Fruit fly (Drosophila melanogaster) whole organism, embryonic: ENCODE data around the gene cav.
A peak's percentile ranks its signal among the peaks of the same experiment; 100 is the strongest.

Experiments used
- CG10565 ChIP-seq: fragments of 200-800 bp; sonication (Bioruptor generic); optimal IDR thresholded peaks from 3 replicates; lab custom pipeline; 2016; ENCODE audit warnings: missing biosample characterization, mild to moderate bottlenecking, missing genetic modification characterization
- CG10959 ChIP-seq: fragments of 200-800 bp; sonication (Bioruptor generic); IDR thresholded peaks from 2 replicates; pipeline ENCODE4 v1.3.6; 2022; ENCODE audit warnings: missing biosample characterization, missing genetic modification characterization
- CG11247 ChIP-seq: fragments of 200-800 bp; sonication (Bioruptor generic); IDR thresholded peaks from 2 replicates; pipeline ENCODE4 v1.3.6; 2022; ENCODE audit warnings: missing biosample characterization, missing genetic modification characterization
- CG11456 ChIP-seq: fragments of 200-800 bp; sonication (Bioruptor generic); IDR thresholded peaks from 3 replicates; pipeline ENCODE4 v1.3.6; 2022; ENCODE audit warnings: missing biosample characterization, missing genetic modification characterization
- CG11696 ChIP-seq: fragments of 200-800 bp; sonication (Bioruptor generic); IDR thresholded peaks from 2 replicates; pipeline ENCODE4 v1.3.6; 2022; ENCODE audit warnings: missing biosample characterization, missing genetic modification characterization
- CG14441 ChIP-seq: fragments of 200-800 bp; sonication (Bioruptor generic); IDR thresholded peaks from 2 replicates; pipeline ENCODE4 v1.3.6; 2022; ENCODE audit warnings: missing biosample characterization, missing genetic modification characterization
- CG1602 ChIP-seq: fragments of 200-800 bp; sonication (Bioruptor generic); optimal IDR thresholded peaks from 3 replicates; lab custom pipeline; 2016; ENCODE audit warnings: missing biosample characterization, missing genetic modification characterization
- CG1603 ChIP-seq: fragments of 200-800 bp; sonication (Bioruptor generic); optimal IDR thresholded peaks from 2 replicates; lab custom pipeline; 2019; ENCODE audit warnings: missing biosample characterization, mild to moderate bottlenecking, missing genetic modification characterization, moderate library complexity
- CG1792 ChIP-seq: fragments of 200-800 bp; sonication (Bioruptor generic); optimal IDR thresholded peaks from 2 replicates; lab custom pipeline; 2016; ENCODE audit warnings: missing biosample characterization, missing genetic modification characterization
- CG2116 ChIP-seq: fragments of 200-800 bp; sonication (Bioruptor generic); optimal IDR thresholded peaks from 3 replicates; lab custom pipeline; 2018; ENCODE audit warnings: missing biosample characterization, mild to moderate bottlenecking, missing genetic modification characterization
- CG2889 ChIP-seq: fragments of 200-800 bp; sonication (Bioruptor generic); IDR thresholded peaks from 3 replicates; pipeline ENCODE4 v1.3.6; 2022; ENCODE audit warnings: missing biosample characterization, missing genetic modification characterization
- CG31441 ChIP-seq: fragments of 200-800 bp; sonication (Bioruptor generic); IDR thresholded peaks from 2 replicates; pipeline ENCODE4 v1.3.6; 2022; ENCODE audit warnings: missing biosample characterization, missing genetic modification characterization
- CG32767 ChIP-seq: fragments of 200-800 bp; sonication (Bioruptor generic); IDR thresholded peaks from 2 replicates; pipeline ENCODE4 v1.3.6; 2022; ENCODE audit warnings: missing biosample characterization, missing genetic modification characterization
- CG34224 ChIP-seq: fragments of 200-800 bp; sonication (Bioruptor generic); IDR thresholded peaks from 3 replicates; pipeline ENCODE4 v1.3.6; 2022; ENCODE audit warnings: missing biosample characterization, missing genetic modification characterization; ENCODE audit not compliant: partially characterized antibody
- CG4328 ChIP-seq: fragments of 200-800 bp; sonication (Bioruptor generic); optimal IDR thresholded peaks from 3 replicates; lab custom pipeline; 2017; ENCODE audit warnings: missing biosample characterization, missing genetic modification reagents, missing genetic modification characterization
- CG7745 ChIP-seq: fragments of 200-800 bp; sonication (Bioruptor generic); optimal IDR thresholded peaks from 2 replicates; lab custom pipeline; 2018; ENCODE audit warnings: missing biosample characterization, mild to moderate bottlenecking, missing genetic modification characterization, moderate library complexity
- CG7963 ChIP-seq: fragments of 200-800 bp; sonication (Bioruptor generic); IDR thresholded peaks from 3 replicates; pipeline ENCODE4 v1.3.6; 2022; ENCODE audit warnings: missing biosample characterization, missing genetic modification characterization; ENCODE audit not compliant: partially characterized antibody
- CG8388 ChIP-seq: fragments of 200-800 bp; sonication (Bioruptor generic); optimal IDR thresholded peaks from 2 replicates; lab custom pipeline; 2019; ENCODE audit warnings: missing biosample characterization, mild to moderate bottlenecking, missing genetic modification characterization, moderate library complexity
- CG8765 ChIP-seq: fragments of 200-800 bp; sonication (Bioruptor generic); IDR thresholded peaks from 2 replicates; pipeline ENCODE4 v1.3.6; 2022; ENCODE audit warnings: missing biosample characterization, missing genetic modification characterization
- Dbx ChIP-seq: fragments of 200-800 bp; sonication (Bioruptor generic); IDR thresholded peaks from 3 replicates; pipeline ENCODE4 v1.3.6; 2022; ENCODE audit warnings: missing biosample characterization, missing genetic modification characterization
- Doc2 ChIP-seq: fragments of 200-800 bp; sonication (Bioruptor generic); IDR thresholded peaks from 2 replicates; pipeline ENCODE4 v1.3.6; 2022; ENCODE audit warnings: missing biosample characterization, missing genetic modification characterization
- Dref ChIP-seq: fragments of 200-800 bp; sonication (Bioruptor generic); IDR thresholded peaks from 2 replicates; pipeline ENCODE4 v1.3.6; 2022; ENCODE audit warnings: missing biosample characterization, missing genetic modification characterization
- Hmr ChIP-seq: fragments of 200-800 bp; sonication (Bioruptor generic); optimal IDR thresholded peaks from 3 replicates; lab custom pipeline; 2017; ENCODE audit warnings: mild to moderate bottlenecking, missing biosample characterization, missing genetic modification reagents, missing genetic modification characterization
- Hr78 ChIP-seq, 2 experiments: fragments of 200-800 bp in 1 of 2; fragments of >200 bp in 1 of 2; sonication (Bioruptor generic) in 1 of 2; optimal IDR thresholded peaks; 2 replicates each; lab custom pipeline; 2017 to 2019; ENCODE audit warnings: missing biosample characterization in 2 of 2, missing genetic modification characterization in 2 of 2, mild to moderate bottlenecking in 1 of 2, moderate library complexity in 1 of 2
- Jarid2 ChIP-seq: fragments of 200-800 bp; sonication (Bioruptor generic); optimal IDR thresholded peaks from 3 replicates; lab custom pipeline; 2017; ENCODE audit warnings: mild to moderate bottlenecking, missing biosample characterization, missing genetic modification reagents, missing genetic modification characterization
- Lpt ChIP-seq: fragments of >200 bp; optimal IDR thresholded peaks from 2 replicates; lab custom pipeline; 2018; ENCODE audit warnings: missing biosample characterization, missing genetic modification characterization
- Myb ChIP-seq: fragments of 200-800 bp; sonication (Bioruptor generic); optimal IDR thresholded peaks from 2 replicates; lab custom pipeline; 2016; ENCODE audit warnings: missing biosample characterization, missing genetic modification characterization
- Oli ChIP-seq: fragments of 200-800 bp; sonication (Bioruptor generic); optimal IDR thresholded peaks from 2 replicates; lab custom pipeline; 2018; ENCODE audit warnings: missing biosample characterization, mild to moderate bottlenecking, missing genetic modification characterization, moderate library complexity
- Scr ChIP-seq: fragments of 200-800 bp; sonication (Bioruptor generic); IDR thresholded peaks from 2 replicates; pipeline ENCODE4 v1.3.6; 2022; ENCODE audit warnings: missing biosample characterization, missing genetic modification characterization; ENCODE audit not compliant: partially characterized antibody
- Sry-δ ChIP-seq: fragments of 200-800 bp; sonication (Bioruptor generic); optimal IDR thresholded peaks from 2 replicates; lab custom pipeline; 2016; ENCODE audit warnings: missing biosample characterization, missing genetic modification characterization
- Ssrp ChIP-seq: fragments of 200-800 bp; sonication (Bioruptor generic); optimal IDR thresholded peaks from 2 replicates; lab custom pipeline; 2018; ENCODE audit warnings: missing biosample characterization, mild to moderate bottlenecking, missing genetic modification characterization, moderate library complexity
- bsh ChIP-seq, 2 experiments: fragments of 200-800 bp; sonication (Bioruptor generic); optimal IDR thresholded peaks; 2 replicates each; lab custom pipeline; 2017 to 2018; ENCODE audit warnings: mild to moderate bottlenecking in 2 of 2, missing biosample characterization in 2 of 2, missing genetic modification characterization in 2 of 2, moderate library complexity in 1 of 2
- cad ChIP-seq: fragments of >200 bp; optimal IDR thresholded peaks from 2 replicates; lab custom pipeline; 2017; ENCODE audit warnings: missing biosample characterization, missing genetic modification characterization
- da ChIP-seq: fragments of 200-800 bp; sonication (Bioruptor generic); optimal IDR thresholded peaks from 2 replicates; lab custom pipeline; 2016; ENCODE audit warnings: missing biosample characterization, missing genetic modification characterization
- dan ChIP-seq: fragments of 200-800 bp; sonication (Bioruptor generic); IDR thresholded peaks from 2 replicates; pipeline ENCODE4 v1.3.6; 2022; ENCODE audit warnings: missing biosample characterization, missing genetic modification characterization
- eve ChIP-seq, 2 experiments: fragments of >200 bp; optimal IDR thresholded peaks; 2 replicates each; lab custom pipeline; 2017; ENCODE audit warnings: missing biosample characterization in 2 of 2, missing genetic modification characterization in 2 of 2
- gcm ChIP-seq: fragments of 200-800 bp; sonication (Bioruptor generic); optimal IDR thresholded peaks from 2 replicates; lab custom pipeline; 2019; ENCODE audit warnings: missing biosample characterization, mild to moderate bottlenecking, missing genetic modification characterization, moderate library complexity
- h ChIP-seq: fragments of >200 bp; optimal IDR thresholded peaks from 2 replicates; lab custom pipeline; 2017
- jing ChIP-seq: fragments of 200-800 bp; sonication (Bioruptor generic); optimal IDR thresholded peaks from 2 replicates; lab custom pipeline; 2018; ENCODE audit warnings: missing biosample characterization, mild to moderate bottlenecking, missing genetic modification characterization
- lab ChIP-seq: fragments of 200-800 bp; sonication (Bioruptor generic); optimal IDR thresholded peaks from 3 replicates; lab custom pipeline; 2017; ENCODE audit warnings: missing biosample characterization, missing genetic modification characterization, mild to moderate bottlenecking, moderate library complexity, missing genetic modification reagents
- otp ChIP-seq: fragments of 200-800 bp; sonication (Bioruptor generic); IDR thresholded peaks from 3 replicates; pipeline ENCODE4, ENCODE4 v1.3.6; 2022; ENCODE audit warnings: missing biosample characterization, missing genetic modification characterization
- pan ChIP-seq, 4 experiments: fragments of >200 bp in 3 of 4; fragments of 200-800 bp in 1 of 4; sonication (Bioruptor generic) in 1 of 4; optimal IDR thresholded peaks in 3 of 4; IDR thresholded peaks in 1 of 4; 2 replicates each; pipeline versions ENCODE4 v1.3.6 to Lab custom; 2017 to 2022; ENCODE audit warnings: missing biosample characterization in 2 of 4, missing genetic modification characterization in 2 of 4, mixed read lengths in 1 of 4
- pzg ChIP-seq: fragments of 200-800 bp; sonication (Bioruptor generic); optimal IDR thresholded peaks from 3 replicates; lab custom pipeline; 2018; ENCODE audit warnings: missing biosample characterization, mild to moderate bottlenecking, missing genetic modification characterization, moderate library complexity
- so ChIP-seq: fragments of 200-800 bp; sonication (Bioruptor generic); IDR thresholded peaks from 3 replicates; pipeline ENCODE4 v1.3.6; 2022; ENCODE audit warnings: missing biosample characterization, missing genetic modification characterization
- sr ChIP-seq: fragments of 200-800 bp; sonication (Bioruptor generic); IDR thresholded peaks from 3 replicates; pipeline ENCODE4 v1.3.6; 2022; ENCODE audit warnings: missing biosample characterization, missing genetic modification characterization
- tgo ChIP-seq: fragments of 200-800 bp; sonication (Bioruptor generic); IDR thresholded peaks from 3 replicates; pipeline ENCODE4 v1.3.6; 2022; ENCODE audit warnings: missing biosample characterization, missing genetic modification characterization
- ttk ChIP-seq: fragments of 200-800 bp; sonication (Bioruptor generic); IDR thresholded peaks from 2 replicates; pipeline ENCODE4 v2.1.2; 2022; ENCODE audit warnings: missing biosample characterization, missing genetic modification characterization
- wek ChIP-seq: fragments of 200-800 bp; sonication (Bioruptor generic); optimal IDR thresholded peaks from 3 replicates; lab custom pipeline; 2018; ENCODE audit warnings: missing biosample characterization, mild to moderate bottlenecking, missing genetic modification characterization, moderate library complexity
- wor ChIP-seq: fragments of 200-800 bp; sonication (Bioruptor generic); IDR thresholded peaks from 2 replicates; pipeline ENCODE4 v1.3.6; 2022; ENCODE audit warnings: missing biosample characterization, missing genetic modification characterization

cav gene

dm6 chr3R:24234721-24235120, 13.8 kb downstream of the cav start:
- TF ChIP-seq tgo (GFP tag; lab: Robert Waterston, UW), result no peak
- no peak for TF ChIP-seq CG31441 (GFP tag; lab: Robert Waterston, UW)
- peak; percentile 1 for TF ChIP-seq Myb (GFP tag; lab: Kevin White, UChicago)
- TF ChIP-seq CG2116 (GFP tag; lab: Kevin White, UChicago), result peak; percentile 7
- TF ChIP-seq Dbx (GFP tag; lab: Robert Waterston, UW), result no peak
- TF ChIP-seq Dref, result peak; percentile 54
- no peak for TF ChIP-seq sr (GFP tag; lab: Robert Waterston, UW)
- peak; percentile 8; the same call in 1 of the 2 replicates for TF ChIP-seq Scr
- 0 out of 3 replicates have a peak, but pooled peaks have one; percentile 15 for TF ChIP-seq CG34224 (GFP tag; lab: Robert Waterston, UW)
- TF ChIP-seq pzg (GFP tag; lab: Kevin White, UChicago), result peak; percentile 2
- TF ChIP-seq Sry-δ (GFP tag; lab: Kevin White, UChicago), result peak; percentile 55
- no peak for TF ChIP-seq CG11456 (GFP tag; lab: Robert Waterston, UW)
- TF ChIP-seq CG7963 (GFP tag; lab: Robert Waterston, UW), result 0 out of 3 replicates have a peak, but pooled peaks have one; percentile 32
- peak; percentile 21 for TF ChIP-seq CG7745

- no peak for TF ChIP-seq cad (GFP tag; lab: Kevin White, UChicago)
- no peak for TF ChIP-seq CG10565 (GFP tag; lab: Kevin White, UChicago)
- no peak for TF ChIP-seq Hmr
- TF ChIP-seq CG8765 (GFP tag; lab: Robert Waterston, UW), result no peak
- no peak for TF ChIP-seq Jarid2 (GFP tag; lab: Kevin White, UChicago)
- TF ChIP-seq CG1602 (GFP tag; lab: Kevin White, UChicago), result peak; percentile 26
- no peak for TF ChIP-seq Lpt (GFP tag; lab: Kevin White, UChicago)
- peak; percentile 86 for TF ChIP-seq CG8388 (GFP tag; lab: Kevin White, UChicago)
- TF ChIP-seq pan (optimal IDR thresholded peaks at IDR 0.05; lab: Kevin White, UChicago), result no peak
- peak in 1 of 2 experiments; percentile 46 for TF ChIP-seq pan (GFP tag; optimal IDR thresholded peaks at IDR 0.05 in 1 of 2, IDR thresholded peaks at IDR 0.05 in 1 of 2)
- no peak for TF ChIP-seq Doc2
- TF ChIP-seq CG2889 (GFP tag; lab: Robert Waterston, UW), result no peak
- no peak for TF ChIP-seq CG11696 (GFP tag; lab: Robert Waterston, UW)
- TF ChIP-seq lab (GFP tag; lab: Kevin White, UChicago), result no peak
- TF ChIP-seq CG4328 (GFP tag; lab: Kevin White, UChicago), result no peak
- peak; percentile 81 for TF ChIP-seq Sry-δ (GFP tag; lab: Kevin White, UChicago)
- no peak for TF ChIP-seq so (GFP tag; lab: Robert Waterston, UW)
- peak; percentile 47; the same call in 1 of the 2 replicates for TF ChIP-seq CG10959 (GFP tag; lab: Robert Waterston, UW)
- TF ChIP-seq jing (GFP tag; lab: Kevin White, UChicago), result no peak
- TF ChIP-seq CG14441, result peak; percentile 39; the same call in 1 of the 2 replicates
- TF ChIP-seq CG32767, result no peak
- peak; percentile 91 for TF ChIP-seq CG7963 (GFP tag; lab: Robert Waterston, UW)
- no peak for TF ChIP-seq da (GFP tag; lab: Kevin White, UChicago)
- no peak for TF ChIP-seq h (lab: Kevin White, UChicago)
- TF ChIP-seq dan, result no peak
- no peak for TF ChIP-seq bsh (GFP tag; optimal IDR thresholded peaks at IDR 0.05; lab: Kevin White, UChicago)
- no peak for TF ChIP-seq wor (GFP tag; lab: Robert Waterston, UW)
- TF ChIP-seq ttk (GFP tag; lab: Robert Waterston, UW), result peak; percentile 9; the same call in 1 of the 2 replicates
- no peak; the same call in 2 of the 3 replicates for TF ChIP-seq otp
- TF ChIP-seq CG1792 (GFP tag; lab: Kevin White, UChicago), result peak; percentile 0
- TF ChIP-seq Oli (tag; lab: Kevin White, UChicago), result no peak
- TF ChIP-seq CG11247 (GFP tag; lab: Robert Waterston, UW), result peak; percentile 32; the same call in 1 of the 2 replicates
- TF ChIP-seq Dref, result peak; percentile 59
- peak; percentile 23 for TF ChIP-seq wek (GFP tag; lab: Kevin White, UChicago)
- no peak for TF ChIP-seq CG1603
- no peak for TF ChIP-seq gcm (GFP tag; lab: Kevin White, UChicago)
- peak; percentile 23 for TF ChIP-seq Ssrp (tag; lab: Kevin White, UChicago)
- no peak for TF ChIP-seq eve (GFP tag; optimal IDR thresholded peaks at IDR 0.05; lab: Kevin White, UChicago)
- TF ChIP-seq Hr78 (GFP tag; optimal IDR thresholded peaks at IDR 0.05; lab: Kevin White, UChicago), result no peak
Observed at dm6 chr3R:24252494-24252893, 31.6 kb downstream of the cav start, which contains the start of gene beta-PheRS. beta-PheRS (minus strand) TSS chr3R:24252679.
